Fruit fly (Drosophila melanogaster): ENCODE data around the gene narya.

Gene narya

dm6 chrX:19522597-19522996, 47.7 kb downstream of the narya start:
- TF ChIP-seq Mnt (GFP tag; optimal IDR thresholded peaks at IDR 0.05), result peak; percentile 36
- TF ChIP-seq CG5204 (GFP tag; optimal IDR thresholded peaks at IDR 0.05), result no peak

All from whole organism, adult.